Fruit fly (Drosophila melanogaster) whole organism, embryonic: ENCODE measurements around the gene Rpn1.

Experiments
- CG1529 ChIP-seq: fragments of 200-800 bp; sonication (Bioruptor generic); optimal IDR thresholded peaks from 3 replicates; lab custom pipeline; 2018; ENCODE audit warnings: missing biosample characterization, missing genetic modification characterization
- Eip74EF ChIP-seq, 2 experiments: fragments of 200-800 bp in 1 of 2; fragments of >200 bp in 1 of 2; sonication (Bioruptor generic) in 1 of 2; optimal IDR thresholded peaks; 2 replicates each; lab custom pipeline; 2017 to 2019; ENCODE audit warnings: missing biosample characterization in 2 of 2, missing genetic modification characterization in 2 of 2, mild to moderate bottlenecking in 1 of 2, moderate library complexity in 1 of 2
- H2.0 ChIP-seq: fragments of 200-800 bp; sonication (Bioruptor generic); IDR thresholded peaks from 2 replicates; pipeline ENCODE4 v1.3.6; 2022; ENCODE audit warnings: missing biosample characterization, missing genetic modification characterization
- Hmx ChIP-seq: fragments of 200-800 bp; sonication (Bioruptor generic); optimal IDR thresholded peaks from 2 replicates; lab custom pipeline; 2016; ENCODE audit warnings: missing biosample characterization, missing genetic modification characterization
- Neu2 ChIP-seq: fragments of 200-800 bp; sonication (Bioruptor generic); optimal IDR thresholded peaks from 3 replicates; lab custom pipeline; 2016; ENCODE audit warnings: missing biosample characterization, missing genetic modification characterization, borderline replicate concordance
- dysf ChIP-seq: fragments of 200-800 bp; sonication (Bioruptor generic); IDR thresholded peaks from 3 replicates; pipeline ENCODE4 v1.3.6; 2022; ENCODE audit warnings: missing biosample characterization, missing genetic modification characterization
- tap ChIP-seq: fragments of 200-800 bp; optimal IDR thresholded peaks from 3 replicates; lab custom pipeline; 2019; ENCODE audit warnings: missing biosample characterization, mild to moderate bottlenecking, missing genetic modification characterization, moderate library complexity
- trem ChIP-seq: fragments of 200-800 bp; optimal IDR thresholded peaks from 3 replicates; lab custom pipeline; 2019; ENCODE audit warnings: missing biosample characterization, mild to moderate bottlenecking, missing genetic modification characterization, moderate library complexity
- tx ChIP-seq: fragments of 200-800 bp; sonication (Bioruptor generic); optimal IDR thresholded peaks from 2 replicates; lab custom pipeline; 2016; ENCODE audit warnings: missing biosample characterization, missing genetic modification characterization

- TF ChIP-seq H2.0 (GFP tag; lab: Robert Waterston, UW): no peak
- TF ChIP-seq tap (tag; lab: Kevin White, UChicago): no peak
- no peak for TF ChIP-seq tx (GFP tag; lab: Kevin White, UChicago)
- TF ChIP-seq dysf (GFP tag; lab: Robert Waterston, UW): no peak
- TF ChIP-seq CG1529 (GFP tag; lab: Kevin White, UChicago): no peak
- TF ChIP-seq Eip74EF (GFP tag; optimal IDR thresholded peaks at IDR 0.05; lab: Kevin White, UChicago): no peak
- no peak for TF ChIP-seq Neu2 (GFP tag; lab: Kevin White, UChicago)
- no peak for TF ChIP-seq trem
- TF ChIP-seq Hmx (GFP tag; lab: Kevin White, UChicago): no peak
Measured at dm6 chr3L:19954426-19954825, 39.6 kb downstream of the Rpn1 start, which contains the start of gene CG42654.
